Fruit fly (Drosophila melanogaster) whole organism: ENCODE data around the gene CG1271.

Experiments
- CG8478 ChIP-seq: fragments of >200 bp; optimal IDR thresholded peaks from 2 replicates; lab custom pipeline; 2018; ENCODE audit warnings: inconsistent platforms
- Dll ChIP-seq: fragments of >200 bp; optimal IDR thresholded peaks from 2 replicates; lab custom pipeline; 2017
- EcR ChIP-seq, 2 experiments: fragments of >200 bp; optimal IDR thresholded peaks; 2 replicates each; lab custom pipeline; 2017; ENCODE audit warnings: missing biosample characterization in 2 of 2, missing genetic modification characterization in 2 of 2, missing genetic modification reagents in 2 of 2
- pan ChIP-seq: fragments of >200 bp; optimal IDR thresholded peaks from 2 replicates; lab custom pipeline; 2017
- psq ChIP-seq: fragments of >200 bp; optimal IDR thresholded peaks from 2 replicates; lab custom pipeline; 2017
- usp ChIP-seq: fragments of >200 bp; optimal IDR thresholded peaks from 2 replicates; lab custom pipeline; 2017; ENCODE audit warnings: missing biosample characterization, missing genetic modification characterization, mixed read lengths

The CG1271 gene

DNA sequence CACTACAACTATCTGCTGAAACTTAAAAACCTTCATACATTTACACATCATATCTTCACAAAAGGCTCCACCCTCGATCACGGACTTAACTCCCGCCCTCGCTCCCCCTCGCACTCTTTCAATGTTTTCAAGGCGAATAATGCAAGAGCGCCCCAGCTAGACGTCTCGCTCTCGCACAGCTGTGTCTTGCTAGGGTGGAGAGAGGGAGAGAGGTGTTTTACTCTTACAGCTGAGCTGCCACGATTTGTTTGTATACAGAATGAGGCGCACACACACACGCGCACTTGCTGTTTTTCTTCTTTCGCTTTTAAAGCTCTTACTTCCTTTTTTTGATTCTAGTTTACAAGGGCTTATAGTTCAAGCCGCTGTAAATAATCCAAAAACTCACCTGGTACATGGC is 17.5 kb downstream of the CG1271 start:
- peak; percentile 36 for TF ChIP-seq CG8478 (lab: Kevin White, UChicago)
- TF ChIP-seq EcR (GFP tag; optimal IDR thresholded peaks at IDR 0.05; lab: Kevin White, UChicago): no peak
- no peak for TF ChIP-seq pan
- TF ChIP-seq psq (lab: Kevin White, UChicago): no peak
- TF ChIP-seq usp (GFP tag; lab: Kevin White, UChicago): no peak
- no peak for TF ChIP-seq Dll (lab: Kevin White, UChicago)

DNA sequence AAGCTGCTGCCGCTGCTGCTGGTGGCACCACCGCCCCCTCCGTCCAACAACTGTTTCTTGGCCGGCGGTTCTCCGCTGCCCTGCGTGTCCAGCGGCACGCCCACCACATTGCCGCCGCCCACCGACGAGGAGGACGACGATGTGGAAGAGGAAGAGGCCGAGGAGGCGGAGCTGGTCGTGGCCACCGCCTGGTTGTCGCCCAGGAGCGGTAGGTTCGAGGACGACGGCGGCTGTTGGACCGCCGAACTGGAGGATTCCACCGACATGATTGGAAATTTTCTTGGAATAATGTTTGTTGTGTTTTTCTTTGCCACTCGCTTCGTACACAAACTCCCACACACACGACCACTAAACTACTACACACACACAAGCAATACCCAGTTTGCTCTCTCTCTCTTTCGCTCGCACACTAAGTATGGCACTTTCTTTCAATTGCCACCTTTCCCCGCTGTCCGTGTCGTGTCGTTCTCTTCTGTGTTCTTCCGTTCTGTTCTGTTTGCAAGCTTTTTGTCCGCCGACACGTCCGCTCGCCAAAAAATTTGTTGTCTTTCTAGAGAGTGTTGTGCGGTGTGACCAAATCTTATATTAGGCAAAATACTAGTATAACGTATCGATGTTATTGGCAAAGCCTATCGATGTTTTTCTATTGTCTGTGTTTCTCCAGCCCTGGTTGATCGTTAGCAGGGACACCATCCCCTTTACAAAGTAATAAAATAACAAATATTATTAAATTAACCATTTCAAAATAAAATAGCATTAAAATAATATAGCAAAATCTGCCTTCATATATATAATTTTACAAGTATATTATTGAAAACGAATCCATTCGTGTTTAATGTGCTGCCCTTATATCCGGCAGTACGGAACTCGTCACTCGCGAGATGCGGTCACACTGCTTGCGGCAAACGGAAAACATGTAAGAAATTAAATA is 18.2 kb downstream of the CG1271 start, which contains the start of the genes CG32486 and PAN3:
CG32486 (minus strand) TSS at position 566 of the 931 bp plus-strand sequence.
PAN3 (plus strand) TSS at position 860 of the 931 bp plus-strand sequence.
- TF ChIP-seq pan (no peak), EcR (GFP tag; optimal IDR thresholded peaks at IDR 0.05; lab: Kevin White, UChicago) (no peak), CG8478 (lab: Kevin White, UChicago) (no peak), usp (GFP tag; lab: Kevin White, UChicago) (no peak), Dll (lab: Kevin White, UChicago) (no peak)

DNA sequence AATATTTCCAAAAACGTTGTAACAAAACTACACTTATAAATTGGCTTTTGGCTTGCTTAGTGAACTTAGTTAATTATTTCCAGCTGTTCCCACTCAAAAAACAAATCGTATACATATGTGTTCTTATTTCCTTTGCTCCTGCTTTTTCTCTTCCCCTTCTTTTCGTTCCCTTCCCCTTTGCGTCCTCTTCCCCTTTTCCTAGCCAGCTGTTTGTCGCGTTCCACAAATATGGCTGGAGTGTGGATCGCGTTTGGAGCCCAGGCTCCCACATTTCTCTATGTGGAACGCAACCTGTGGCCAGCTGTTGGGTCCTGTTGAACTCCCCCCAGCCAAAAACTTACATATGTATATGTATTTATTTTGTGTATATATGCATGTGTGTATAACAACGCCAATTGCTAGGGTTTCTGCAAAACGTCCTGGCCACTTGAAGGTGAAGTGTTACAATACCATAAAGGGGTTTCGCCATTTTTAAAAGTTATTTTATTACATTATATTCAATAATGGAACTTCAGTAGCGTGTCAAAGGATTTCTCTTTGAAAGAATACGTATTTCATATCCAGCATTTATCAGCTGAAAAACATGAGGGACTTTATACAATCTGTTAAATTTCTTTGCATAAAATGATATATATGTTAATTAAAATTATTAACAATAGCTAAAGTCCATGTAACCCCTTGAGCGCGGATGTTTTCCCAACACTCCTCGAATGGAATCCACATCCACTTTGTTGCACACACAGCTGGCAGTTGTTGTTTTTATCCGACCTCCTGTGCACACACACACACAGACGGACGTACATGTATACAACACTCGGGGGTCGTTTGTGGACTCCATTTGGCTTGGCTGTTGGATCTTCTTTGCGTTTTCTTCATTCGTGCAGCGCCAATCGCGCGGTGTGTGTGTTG is 19.6 kb downstream of the CG1271 start:
- TF ChIP-seq Dll (lab: Kevin White, UChicago) (no peak), usp (GFP tag; lab: Kevin White, UChicago) (no peak), EcR (GFP tag; optimal IDR thresholded peaks at IDR 0.05; lab: Kevin White, UChicago) (no peak), CG8478 (lab: Kevin White, UChicago) (no peak), psq (lab: Kevin White, UChicago) (no peak), pan (no peak)

DNA sequence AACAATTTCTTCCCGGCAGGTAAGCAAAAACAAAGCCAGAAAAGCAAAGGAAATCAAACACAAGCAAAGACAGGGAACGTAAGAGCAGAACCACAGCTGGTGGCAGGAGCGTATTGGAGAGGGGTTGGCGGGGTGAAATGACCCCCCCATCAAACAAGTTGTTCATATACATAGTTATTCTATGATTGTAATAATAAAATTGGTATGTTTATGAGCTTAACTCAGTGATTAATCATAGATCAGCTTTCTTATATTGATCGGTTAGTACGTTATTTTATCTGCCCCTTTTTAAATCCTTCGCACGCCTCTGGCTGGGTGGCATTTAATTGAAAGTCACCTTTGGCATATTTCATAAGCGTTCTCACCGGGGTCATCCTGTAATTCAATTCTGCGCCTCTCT is 21.1 kb downstream of the CG1271 start:
- TF ChIP-seq usp (GFP tag; lab: Kevin White, UChicago) (no peak), CG8478 (lab: Kevin White, UChicago) (no peak), EcR (GFP tag; optimal IDR thresholded peaks at IDR 0.05; lab: Kevin White, UChicago) (no peak), pan (no peak), psq (lab: Kevin White, UChicago) (no peak), Dll (lab: Kevin White, UChicago) (no peak)

DNA sequence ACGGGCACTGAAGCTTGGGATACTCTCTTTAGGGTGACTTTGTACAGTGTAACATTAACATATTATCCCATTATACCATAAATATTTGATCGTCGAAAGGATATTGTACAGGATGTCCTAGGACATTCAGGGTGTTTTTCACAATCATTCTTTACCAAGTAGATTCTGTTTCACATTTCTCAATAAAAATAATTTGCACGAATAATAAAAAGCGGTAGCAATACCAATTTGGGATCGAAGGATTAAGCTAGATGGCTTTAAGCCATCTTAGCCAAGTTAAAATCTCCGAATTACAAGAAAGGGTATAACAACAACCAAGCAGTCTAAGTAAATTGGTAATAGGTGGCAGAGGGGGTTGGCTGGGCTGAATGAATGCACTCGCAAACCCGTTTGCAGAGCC is 22.1 kb downstream of the CG1271 start:
- no peak for TF ChIP-seq usp (GFP tag; lab: Kevin White, UChicago)
- no peak for TF ChIP-seq pan
- no peak for TF ChIP-seq psq (lab: Kevin White, UChicago)
- no peak for TF ChIP-seq Dll (lab: Kevin White, UChicago)
- no peak for TF ChIP-seq EcR (GFP tag; optimal IDR thresholded peaks at IDR 0.05; lab: Kevin White, UChicago)
- TF ChIP-seq CG8478 (lab: Kevin White, UChicago): no peak

DNA sequence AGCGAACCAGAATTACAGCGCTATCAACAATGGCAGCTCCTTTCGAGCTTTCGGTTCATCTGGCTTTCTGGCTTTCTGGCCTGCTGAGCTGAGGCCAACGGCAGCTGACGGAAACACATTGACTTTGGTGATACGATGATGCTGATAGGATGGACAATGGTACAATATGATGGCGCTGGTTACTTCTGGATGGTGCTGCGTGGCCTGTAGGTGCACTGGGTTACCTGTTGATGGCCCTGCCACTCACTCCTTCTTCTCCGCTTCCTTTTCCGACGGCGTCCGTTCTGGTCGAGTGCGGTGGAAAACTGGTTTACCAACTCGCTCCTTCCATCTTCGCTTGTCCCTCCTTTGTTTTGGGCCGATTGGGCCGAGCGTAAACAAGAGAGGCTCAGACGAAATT is 22.5 kb downstream of the CG1271 start:
- TF ChIP-seq usp (GFP tag; lab: Kevin White, UChicago) (no peak), CG8478 (lab: Kevin White, UChicago) (no peak), Dll (lab: Kevin White, UChicago) (no peak), psq (lab: Kevin White, UChicago) (no peak), pan (no peak), EcR (GFP tag; optimal IDR thresholded peaks at IDR 0.05; lab: Kevin White, UChicago) (no peak)

DNA sequence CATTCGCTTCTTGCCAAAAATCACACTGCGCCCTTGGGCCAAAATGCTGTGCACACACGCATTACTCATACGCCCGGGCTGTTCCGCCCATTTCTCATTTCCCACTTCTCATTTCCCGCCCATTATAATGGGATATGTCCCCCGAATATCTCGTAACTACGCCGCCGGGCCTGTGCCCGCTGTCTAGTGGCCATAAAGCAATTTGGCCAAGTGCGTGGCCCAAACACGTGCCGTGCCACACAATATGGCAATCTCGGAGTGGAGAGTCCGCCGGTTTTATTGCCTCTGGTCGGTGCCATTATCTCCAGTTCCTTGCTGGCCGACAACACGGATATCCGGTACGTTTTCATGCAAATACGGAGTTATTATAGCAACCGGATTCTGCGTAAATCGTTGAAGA is 24.6 kb downstream of the CG1271 start:
- TF ChIP-seq Dll (lab: Kevin White, UChicago) (peak; percentile 32), pan (no peak)

DNA sequence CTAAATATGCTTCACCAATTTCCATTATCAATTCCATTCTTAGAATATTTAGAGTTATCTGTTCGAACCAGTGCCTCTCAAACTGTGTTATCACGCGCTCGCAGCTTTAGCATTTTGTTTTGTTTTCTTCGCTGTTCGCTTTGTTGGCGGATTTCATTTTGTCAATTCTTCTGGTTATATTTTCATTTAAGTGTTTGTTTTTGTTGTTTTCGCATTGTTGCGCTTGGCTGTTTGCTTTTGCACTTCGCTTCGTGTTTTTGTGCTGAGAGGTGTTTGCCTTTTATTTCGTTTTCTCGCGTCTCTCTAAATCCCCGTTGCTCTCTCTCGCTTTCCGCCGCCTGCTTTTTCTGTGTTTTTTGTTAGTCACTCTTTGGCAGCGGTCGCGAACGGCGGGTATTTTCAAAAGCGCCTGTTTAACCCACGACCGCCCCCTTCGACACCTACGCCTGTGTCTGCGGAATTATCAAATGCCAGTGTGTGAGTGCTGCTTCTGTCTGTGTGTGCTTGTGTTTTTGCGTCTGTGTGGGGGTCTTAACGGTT is 25.3 kb downstream of the CG1271 start:
- TF ChIP-seq EcR (GFP tag; optimal IDR thresholded peaks at IDR 0.05; lab: Kevin White, UChicago) (no peak), pan (peak; percentile 49), Dll (lab: Kevin White, UChicago) (no peak), psq (lab: Kevin White, UChicago) (no peak), usp (GFP tag; lab: Kevin White, UChicago) (no peak), CG8478 (lab: Kevin White, UChicago) (no peak)

DNA sequence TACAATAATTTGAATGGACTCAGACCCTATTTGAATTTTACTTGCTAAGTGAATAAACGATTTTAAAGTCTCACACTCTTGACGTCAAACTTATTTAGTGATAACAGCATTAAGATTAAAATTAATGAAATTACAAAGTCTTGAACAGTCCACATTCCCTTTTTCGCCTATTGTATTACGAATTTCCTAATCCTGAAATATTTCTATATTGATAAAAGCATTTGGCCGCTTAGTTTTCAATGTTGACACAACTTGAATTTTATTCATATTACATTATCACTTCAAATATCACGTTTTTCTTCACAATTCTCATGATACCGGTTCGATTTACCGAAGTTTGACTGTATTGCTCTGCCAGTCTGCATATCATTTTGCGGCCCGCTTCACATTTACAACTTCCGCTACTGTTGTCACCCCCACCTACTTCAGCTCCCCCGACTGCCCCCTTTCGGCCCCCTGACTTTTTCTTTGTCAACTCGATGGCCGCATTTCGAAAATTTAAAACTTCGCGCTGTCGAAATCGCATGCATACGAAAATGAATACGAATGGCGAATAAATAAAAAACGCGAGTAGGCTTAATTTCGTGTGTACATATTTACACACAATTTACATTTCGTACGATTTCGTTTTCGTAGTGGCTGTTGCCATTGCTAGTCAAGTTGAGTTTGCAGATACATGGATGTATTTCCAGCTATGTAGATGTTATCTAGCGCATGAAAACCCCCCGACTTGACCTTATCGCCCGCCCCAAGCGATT is 26.3 kb downstream of the CG1271 start:
- no peak for TF ChIP-seq Dll (lab: Kevin White, UChicago)
- TF ChIP-seq usp (GFP tag; lab: Kevin White, UChicago): no peak
- TF ChIP-seq psq (lab: Kevin White, UChicago): no peak

DNA sequence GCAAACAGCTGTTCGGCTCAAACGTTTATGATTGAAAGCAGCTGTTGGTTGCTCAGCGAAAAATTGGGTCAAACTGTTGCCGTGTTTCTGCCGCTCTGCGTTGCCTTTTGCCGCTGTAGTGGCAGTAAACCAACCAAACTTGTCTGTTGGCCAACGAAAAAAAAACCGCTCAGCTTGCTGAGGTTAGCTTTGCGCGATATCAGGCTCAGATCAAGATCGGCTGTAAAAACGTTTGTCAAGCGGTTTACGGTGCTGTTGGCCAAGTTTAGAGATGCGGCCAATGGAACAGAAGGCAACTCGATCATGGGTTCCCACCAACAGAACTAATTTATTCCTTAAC is 26.8 kb downstream of the CG1271 start:
- TF ChIP-seq pan: no peak
- TF ChIP-seq EcR (GFP tag; optimal IDR thresholded peaks at IDR 0.05; lab: Kevin White, UChicago): no peak
- no peak for TF ChIP-seq psq (lab: Kevin White, UChicago)
- TF ChIP-seq Dll (lab: Kevin White, UChicago): no peak
- no peak for TF ChIP-seq CG8478 (lab: Kevin White, UChicago)
- no peak for TF ChIP-seq usp (GFP tag; lab: Kevin White, UChicago)
